Fruit fly (Drosophila melanogaster) whole organism, prepupa: ENCODE measurements around the gene CG17612.

Experiments used
- Blimp-1 ChIP-seq: fragments of 200-800 bp; sonication (Bioruptor generic); optimal IDR thresholded peaks from 3 replicates; lab custom pipeline; 2017; ENCODE audit warnings: missing biosample characterization, missing genetic modification characterization, mild to moderate bottlenecking, moderate library complexity, missing genetic modification reagents
- CG10669 ChIP-seq: fragments of 200-800 bp; sonication (Bioruptor generic); optimal IDR thresholded peaks from 3 replicates; lab custom pipeline; 2018; ENCODE audit warnings: missing biosample characterization, mild to moderate bottlenecking, missing genetic modification characterization, moderate library complexity
- CG11294 ChIP-seq: fragments of 200-800 bp; sonication (Bioruptor generic); IDR thresholded peaks from 2 replicates; pipeline ENCODE4 v1.3.6; 2022; ENCODE audit warnings: missing biosample characterization, missing genetic modification characterization
- CG11902 ChIP-seq: fragments of 200-800 bp; sonication (Bioruptor generic); optimal IDR thresholded peaks from 3 replicates; lab custom pipeline; 2016; ENCODE audit warnings: missing biosample characterization, missing genetic modification characterization
- CG15336 ChIP-seq: fragments of 200-800 bp; sonication (Bioruptor generic); IDR thresholded peaks from 2 replicates; pipeline ENCODE4 v1.3.6; 2022; ENCODE audit warnings: missing biosample characterization, missing genetic modification characterization
- CG1621 ChIP-seq: fragments of 200-800 bp; sonication (Bioruptor generic); optimal IDR thresholded peaks from 3 replicates; lab custom pipeline; 2018; ENCODE audit warnings: missing biosample characterization, mild to moderate bottlenecking, missing genetic modification characterization
- CG16779 ChIP-seq: fragments of 200-800 bp; sonication (Bioruptor generic); optimal IDR thresholded peaks from 3 replicates; lab custom pipeline; 2017; ENCODE audit warnings: missing biosample characterization, mild to moderate bottlenecking, missing genetic modification characterization
- CG32006 ChIP-seq: fragments of 200-800 bp; sonication (Bioruptor generic); optimal IDR thresholded peaks from 3 replicates; lab custom pipeline; 2017; ENCODE audit warnings: missing biosample characterization, mild to moderate bottlenecking, missing genetic modification characterization
- CG34406 ChIP-seq: fragments of 200-800 bp; sonication (Bioruptor generic); optimal IDR thresholded peaks from 3 replicates; lab custom pipeline; 2016; ENCODE audit warnings: missing biosample characterization, missing genetic modification characterization
- CG3919 ChIP-seq: fragments of 200-800 bp; sonication (Bioruptor generic); optimal IDR thresholded peaks from 3 replicates; lab custom pipeline; 2016; ENCODE audit warnings: missing biosample characterization, missing genetic modification characterization
- CG4318 ChIP-seq: fragments of 200-800 bp; sonication (Bioruptor generic); optimal IDR thresholded peaks from 3 replicates; lab custom pipeline; 2017; ENCODE audit warnings: missing biosample characterization, mild to moderate bottlenecking, missing genetic modification characterization
- CG6163 ChIP-seq: fragments of 200-800 bp; sonication (Bioruptor generic); IDR thresholded peaks from 3 replicates; pipeline ENCODE4 v1.3.6; 2022; ENCODE audit warnings: missing biosample characterization, missing genetic modification characterization
- CG6854 ChIP-seq: fragments of 200-800 bp; sonication (Bioruptor generic); optimal IDR thresholded peaks from 2 replicates; lab custom pipeline; 2017; ENCODE audit warnings: missing biosample characterization, mild to moderate bottlenecking, missing genetic modification characterization
- CG7368 ChIP-seq: fragments of 200-800 bp; sonication (Bioruptor generic); optimal IDR thresholded peaks from 3 replicates; lab custom pipeline; 2016; ENCODE audit warnings: missing biosample characterization, missing genetic modification characterization
- CG8119 ChIP-seq: fragments of 200-800 bp; sonication (Bioruptor generic); IDR thresholded peaks from 3 replicates; pipeline ENCODE4 v1.3.6; 2022; ENCODE audit warnings: missing biosample characterization, missing genetic modification characterization
- CG8319 ChIP-seq: fragments of 200-800 bp; sonication (Bioruptor generic); optimal IDR thresholded peaks from 3 replicates; lab custom pipeline; 2016; ENCODE audit warnings: missing biosample characterization, missing genetic modification characterization
- CG9139 ChIP-seq: fragments of 200-800 bp; sonication (Bioruptor generic); optimal IDR thresholded peaks from 3 replicates; lab custom pipeline; 2017; ENCODE audit warnings: missing biosample characterization, mild to moderate bottlenecking, missing genetic modification characterization
- Eip78C ChIP-seq: fragments of 200-800 bp; sonication (Bioruptor generic); peaks from one replicate; lab custom pipeline; 2016; ENCODE audit warnings: missing biosample characterization, missing genetic modification characterization
- Eip93F ChIP-seq: fragments of 200-800 bp; sonication (Bioruptor generic); optimal IDR thresholded peaks from 2 replicates; lab custom pipeline; 2016; ENCODE audit warnings: missing biosample characterization, mild to moderate bottlenecking, missing genetic modification characterization
- Ets21C ChIP-seq: fragments of 200-800 bp; sonication (Bioruptor generic); optimal IDR thresholded peaks from 3 replicates; lab custom pipeline; 2016; ENCODE audit warnings: missing biosample characterization, missing genetic modification characterization
- Ets96B ChIP-seq: fragments of 200-800 bp; optimal IDR thresholded peaks from 2 replicates; lab custom pipeline; 2019; ENCODE audit warnings: missing biosample characterization, mild to moderate bottlenecking, missing genetic modification characterization, moderate library complexity
- Gug ChIP-seq: fragments of 200-800 bp; sonication (Bioruptor generic); IDR thresholded peaks from 2 replicates; pipeline ENCODE4 v1.3.6; 2022; ENCODE audit warnings: missing biosample characterization, missing genetic modification characterization
- Hr38 ChIP-seq: sonication (Bioruptor generic); optimal IDR thresholded peaks from 2 replicates; lab custom pipeline; 2016; ENCODE audit warnings: missing biosample characterization, missing genetic modification characterization
- Hr39 ChIP-seq: fragments of 200-800 bp; sonication (Bioruptor generic); optimal IDR thresholded peaks from 2 replicates; lab custom pipeline; 2016; ENCODE audit warnings: missing biosample characterization, missing genetic modification characterization
- Lpt ChIP-seq: fragments of 200-800 bp; sonication (Bioruptor generic); optimal IDR thresholded peaks from 3 replicates; lab custom pipeline; 2016; ENCODE audit warnings: missing biosample characterization, missing genetic modification characterization
- Smox ChIP-seq: fragments of 200-800 bp; sonication (Bioruptor generic); optimal IDR thresholded peaks from 3 replicates; lab custom pipeline; 2016; ENCODE audit warnings: missing biosample characterization, missing genetic modification characterization
- achi ChIP-seq: fragments of 200-800 bp; sonication (Bioruptor generic); optimal IDR thresholded peaks from 3 replicates; lab custom pipeline; 2016; ENCODE audit warnings: missing biosample characterization, missing genetic modification characterization
- acj6 ChIP-seq: fragments of 200-800 bp; sonication (Bioruptor generic); optimal IDR thresholded peaks from 3 replicates; lab custom pipeline; 2016; ENCODE audit warnings: missing biosample characterization, missing genetic modification characterization
- dsx ChIP-seq: fragments of 200-800 bp; optimal IDR thresholded peaks from 3 replicates; lab custom pipeline; 2019; ENCODE audit warnings: missing biosample characterization, mild to moderate bottlenecking, missing genetic modification characterization, moderate library complexity; ENCODE audit not compliant: poor library complexity, severe bottlenecking
- eg ChIP-seq: fragments of 200-800 bp; sonication (Bioruptor generic); IDR thresholded peaks from 3 replicates; pipeline ENCODE4 v1.3.6; 2022; ENCODE audit warnings: missing biosample characterization, missing genetic modification characterization
- esn ChIP-seq: fragments of 200-800 bp; sonication (Bioruptor generic); optimal IDR thresholded peaks from 2 replicates; lab custom pipeline; 2016; ENCODE audit warnings: missing biosample characterization, mild to moderate bottlenecking, missing genetic modification characterization, moderate library complexity
- fd59A ChIP-seq: fragments of 200-800 bp; sonication (Bioruptor generic); optimal IDR thresholded peaks from 2 replicates; lab custom pipeline; 2017; ENCODE audit warnings: missing biosample characterization, mild to moderate bottlenecking, missing genetic modification characterization, missing genetic modification reagents
- fkh ChIP-seq: fragments of 200-800 bp; sonication (Bioruptor generic); optimal IDR thresholded peaks from 3 replicates; lab custom pipeline; 2017; ENCODE audit warnings: missing biosample characterization, mild to moderate bottlenecking, missing genetic modification characterization, moderate library complexity
- net ChIP-seq: fragments of 200-800 bp; sonication (Bioruptor generic); optimal IDR thresholded peaks from 3 replicates; lab custom pipeline; 2016; ENCODE audit warnings: missing biosample characterization, missing genetic modification characterization
- pdm3 ChIP-seq: fragments of 200-800 bp; sonication (Bioruptor generic); optimal IDR thresholded peaks from 3 replicates; lab custom pipeline; 2016; ENCODE audit warnings: missing biosample characterization, missing genetic modification characterization
- salr ChIP-seq, 2 experiments: fragments of 200-800 bp; sonication (Bioruptor generic); optimal IDR thresholded peaks; 3 replicates each; lab custom pipeline; 2016 to 2018; ENCODE audit warnings: missing biosample characterization in 2 of 2, missing genetic modification characterization in 2 of 2, mild to moderate bottlenecking in 1 of 2
- spab ChIP-seq: fragments of 200-800 bp; sonication (Bioruptor generic); optimal IDR thresholded peaks from 2 replicates; lab custom pipeline; 2017; ENCODE audit warnings: missing biosample characterization, mild to moderate bottlenecking, missing genetic modification characterization, missing genetic modification reagents
- ss ChIP-seq, 2 experiments: fragments of 200-800 bp; sonication (Bioruptor generic); optimal IDR thresholded peaks; 2 replicates in 1 of 2; 3 replicates in 1 of 2; lab custom pipeline; 2017 to 2018; ENCODE audit warnings: mild to moderate bottlenecking in 2 of 2, missing biosample characterization in 2 of 2, missing genetic modification characterization in 2 of 2, moderate library complexity in 1 of 2
- svp ChIP-seq: fragments of 200-800 bp; sonication (Bioruptor generic); peaks from one replicate; lab custom pipeline; 2016; ENCODE audit warnings: missing biosample characterization, missing genetic modification characterization
- topi ChIP-seq: fragments of 200-800 bp; sonication (Bioruptor generic); optimal IDR thresholded peaks from 3 replicates; lab custom pipeline; 2016; ENCODE audit warnings: missing biosample characterization, missing genetic modification characterization
- vri ChIP-seq: fragments of 200-800 bp; sonication (Bioruptor generic); optimal IDR thresholded peaks from 3 replicates; lab custom pipeline; 2016; ENCODE audit warnings: missing biosample characterization, mild to moderate bottlenecking, missing genetic modification characterization

CG17612 gene

dm6 chr2L:4403013-4403604 is 20.6 kb upstream of the CG17612 start, which contains the start of gene Dim1:
Gene Dim1 (plus strand): TSS chr2L:4403251.
- TF ChIP-seq eg (GFP tag; lab: Robert Waterston, UW): no peak
- no peak for TF ChIP-seq acj6 (GFP tag; lab: Kevin White, UChicago)
- no peak for TF ChIP-seq spab (GFP tag; lab: Kevin White, UChicago)
- TF ChIP-seq CG32006 (GFP tag; lab: Kevin White, UChicago): no peak
- TF ChIP-seq Gug (GFP tag; lab: Robert Waterston, UW): no peak
- no peak for TF ChIP-seq Eip78C (GFP tag; lab: Kevin White, UChicago)
- no peak for TF ChIP-seq CG10669 (GFP tag; lab: Kevin White, UChicago)
- no peak for TF ChIP-seq Ets21C
- TF ChIP-seq CG6163 (GFP tag; lab: Robert Waterston, UW): peak; percentile 61
- no peak for TF ChIP-seq CG11294 (GFP tag; lab: Robert Waterston, UW)
- no peak for TF ChIP-seq CG8119 (GFP tag; lab: Robert Waterston, UW)
- no peak for TF ChIP-seq Hr39
- TF ChIP-seq CG16779: no peak
- TF ChIP-seq achi (GFP tag; lab: Kevin White, UChicago): peak; percentile 40
- no peak for TF ChIP-seq CG7368 (GFP tag; lab: Kevin White, UChicago)
- no peak for TF ChIP-seq pdm3 (GFP tag; lab: Kevin White, UChicago)
- no peak for TF ChIP-seq CG3919 (GFP tag; lab: Kevin White, UChicago)
- no peak for TF ChIP-seq esn (GFP tag; lab: Kevin White, UChicago)
- peak; percentile 59 for TF ChIP-seq CG34406 (GFP tag; lab: Kevin White, UChicago)
- TF ChIP-seq fd59A (GFP tag; lab: Kevin White, UChicago): no peak
- no peak for TF ChIP-seq fkh
- TF ChIP-seq Lpt (GFP tag; lab: Kevin White, UChicago): no peak
- no peak for TF ChIP-seq vri
- no peak for TF ChIP-seq CG15336 (GFP tag; lab: Robert Waterston, UW)
- TF ChIP-seq salr (GFP tag; optimal IDR thresholded peaks at IDR 0.05; lab: Kevin White, UChicago): no peak
- no peak for TF ChIP-seq topi (GFP tag; lab: Kevin White, UChicago)
- TF ChIP-seq CG1621 (tag; lab: Kevin White, UChicago): no peak
- no peak for TF ChIP-seq net
- TF ChIP-seq Blimp-1 (GFP tag; lab: Kevin White, UChicago): no peak
- no peak for TF ChIP-seq CG8319
- TF ChIP-seq CG9139 (GFP tag; lab: Kevin White, UChicago): peak; percentile 43
- no peak for TF ChIP-seq ss (GFP tag; optimal IDR thresholded peaks at IDR 0.05; lab: Kevin White, UChicago)

dm6 chr2L:4400653-4401052 is 18.1 kb upstream of the CG17612 start, which contains the start of gene CG33003:
Gene CG33003 (plus strand): TSS chr2L:4400953.
- TF ChIP-seq vri (no peak), Eip78C (GFP tag; lab: Kevin White, UChicago) (no peak), esn (GFP tag; lab: Kevin White, UChicago) (no peak), CG34406 (GFP tag; lab: Kevin White, UChicago) (no peak), spab (GFP tag; lab: Kevin White, UChicago) (no peak), svp (GFP tag; lab: Kevin White, UChicago) (no peak), Hr38 (no peak), CG11902 (GFP tag; lab: Kevin White, UChicago) (no peak), CG6854 (GFP tag; lab: Kevin White, UChicago) (no peak), Smox (no peak), Eip93F (GFP tag; lab: Kevin White, UChicago) (no peak), Ets96B (tag; lab: Kevin White, UChicago) (no peak), dsx (no peak), CG4318 (GFP tag; lab: Kevin White, UChicago) (no peak)
